Fruit fly (Drosophila melanogaster) whole organism, embryonic: ENCODE data around the gene vkg.
A peak's percentile ranks its signal among the peaks of the same experiment; 100 is the strongest.

Experiments used
- Atf3 ChIP-seq: fragments of 200-800 bp; sonication (Bioruptor generic); optimal IDR thresholded peaks from 3 replicates; lab custom pipeline; 2016; ENCODE audit warnings: missing biosample characterization, missing genetic modification characterization
- Blimp-1 ChIP-seq: fragments of 200-800 bp; sonication (Bioruptor generic); optimal IDR thresholded peaks from 3 replicates; lab custom pipeline; 2018; ENCODE audit warnings: missing biosample characterization, missing genetic modification characterization, mild to moderate bottlenecking, moderate library complexity, missing genetic modification reagents
- CG12155 ChIP-seq: fragments of 200-800 bp; sonication (Bioruptor generic); optimal IDR thresholded peaks from 3 replicates; lab custom pipeline; 2016; ENCODE audit warnings: missing biosample characterization, missing genetic modification characterization
- CG1233 ChIP-seq: fragments of 200-800 bp; sonication (Bioruptor generic); optimal IDR thresholded peaks from 4 replicates; lab custom pipeline; 2018; ENCODE audit warnings: missing biosample characterization, mild to moderate bottlenecking, missing genetic modification characterization
- CG13296 ChIP-seq: fragments of 200-800 bp; sonication (Bioruptor generic); optimal IDR thresholded peaks from 3 replicates; lab custom pipeline; 2018; ENCODE audit warnings: missing biosample characterization, mild to moderate bottlenecking, missing genetic modification characterization
- CG14050 ChIP-seq: fragments of 200-800 bp; sonication (Bioruptor generic); IDR thresholded peaks from 3 replicates; pipeline ENCODE4 v1.3.6; 2022; ENCODE audit warnings: missing biosample characterization, missing genetic modification characterization
- CG14441 ChIP-seq: fragments of 200-800 bp; sonication (Bioruptor generic); IDR thresholded peaks from 2 replicates; pipeline ENCODE4 v1.3.6; 2022; ENCODE audit warnings: missing biosample characterization, missing genetic modification characterization
- CG14710 ChIP-seq: fragments of 200-800 bp; sonication (Bioruptor generic); optimal IDR thresholded peaks from 3 replicates; lab custom pipeline; 2019; ENCODE audit warnings: missing biosample characterization, mild to moderate bottlenecking, missing genetic modification characterization, moderate library complexity
- CG15073 ChIP-seq: fragments of 200-800 bp; sonication (Bioruptor generic); optimal IDR thresholded peaks from 2 replicates; lab custom pipeline; 2016; ENCODE audit warnings: missing biosample characterization, missing genetic modification characterization
- CG1603 ChIP-seq: fragments of 200-800 bp; sonication (Bioruptor generic); optimal IDR thresholded peaks from 2 replicates; lab custom pipeline; 2019; ENCODE audit warnings: missing biosample characterization, mild to moderate bottlenecking, missing genetic modification characterization, moderate library complexity
- CG16779 ChIP-seq: fragments of 200-800 bp; sonication (Bioruptor generic); IDR thresholded peaks from 2 replicates; pipeline ENCODE4 v1.3.6; 2022; ENCODE audit warnings: missing biosample characterization, missing genetic modification characterization
- CG18262 ChIP-seq: fragments of 200-800 bp; optimal IDR thresholded peaks from 3 replicates; lab custom pipeline; 2019; ENCODE audit warnings: missing biosample characterization, mild to moderate bottlenecking, missing genetic modification characterization, moderate library complexity
- CG18619 ChIP-seq: fragments of 200-800 bp; sonication (Bioruptor generic); optimal IDR thresholded peaks from 3 replicates; lab custom pipeline; 2017; ENCODE audit warnings: missing biosample characterization, mild to moderate bottlenecking, missing genetic modification characterization
- CG33213 ChIP-seq: fragments of 200-800 bp; sonication (Bioruptor generic); optimal IDR thresholded peaks from 3 replicates; lab custom pipeline; 2016; ENCODE audit warnings: missing biosample characterization, missing genetic modification characterization
- CG34224 ChIP-seq: fragments of 200-800 bp; sonication (Bioruptor generic); IDR thresholded peaks from 3 replicates; pipeline ENCODE4 v1.3.6; 2022; ENCODE audit warnings: missing biosample characterization, missing genetic modification characterization; ENCODE audit not compliant: partially characterized antibody
- CG3995 ChIP-seq: fragments of 200-800 bp; sonication (Bioruptor generic); optimal IDR thresholded peaks from 3 replicates; lab custom pipeline; 2016; ENCODE audit warnings: missing biosample characterization, missing genetic modification characterization
- CG4360 ChIP-seq: fragments of 200-800 bp; sonication (Bioruptor generic); IDR thresholded peaks from 2 replicates; pipeline ENCODE4 v1.3.6; 2022; ENCODE audit warnings: missing biosample characterization, missing genetic modification characterization
- CG4854 ChIP-seq: fragments of 200-800 bp; sonication (Bioruptor generic); optimal IDR thresholded peaks from 2 replicates; lab custom pipeline; 2016; ENCODE audit warnings: missing biosample characterization, missing genetic modification characterization, inconsistent platforms
- CG7357 ChIP-seq: fragments of 200-800 bp; sonication (Bioruptor generic); IDR thresholded peaks from 3 replicates; pipeline ENCODE4 v1.3.6; 2022; ENCODE audit warnings: missing biosample characterization, missing genetic modification characterization
- CG7987 ChIP-seq: fragments of 200-800 bp; sonication (Bioruptor generic); optimal IDR thresholded peaks from 2 replicates; lab custom pipeline; 2018; ENCODE audit warnings: missing biosample characterization, mild to moderate bottlenecking, missing genetic modification characterization, moderate library complexity
- CG9215 ChIP-seq: fragments of 200-800 bp; sonication (Bioruptor generic); IDR thresholded peaks from 2 replicates; pipeline ENCODE4 v1.3.6; 2022; ENCODE audit warnings: missing biosample characterization, missing genetic modification characterization
- Camta ChIP-seq: fragments of 200-800 bp; sonication (Bioruptor generic); optimal IDR thresholded peaks from 2 replicates; lab custom pipeline; 2016; ENCODE audit warnings: missing biosample characterization, missing genetic modification characterization
- Chrac-16 ChIP-seq: fragments of 200-800 bp; sonication (Bioruptor generic); optimal IDR thresholded peaks from 3 replicates; lab custom pipeline; 2016; ENCODE audit warnings: missing biosample characterization, missing genetic modification characterization
- ERR ChIP-seq: fragments of 200-800 bp; sonication (Bioruptor generic); optimal IDR thresholded peaks from 2 replicates; lab custom pipeline; 2016; ENCODE audit warnings: missing biosample characterization, missing genetic modification characterization
- HmgD ChIP-seq: fragments of 200-800 bp; sonication (Bioruptor generic); optimal IDR thresholded peaks from 3 replicates; lab custom pipeline; 2016; ENCODE audit warnings: missing biosample characterization, missing genetic modification characterization
- Hmr ChIP-seq: fragments of 200-800 bp; sonication (Bioruptor generic); optimal IDR thresholded peaks from 3 replicates; lab custom pipeline; 2017; ENCODE audit warnings: mild to moderate bottlenecking, missing biosample characterization, missing genetic modification reagents, missing genetic modification characterization
- Hmx ChIP-seq: fragments of 200-800 bp; sonication (Bioruptor generic); optimal IDR thresholded peaks from 2 replicates; lab custom pipeline; 2016; ENCODE audit warnings: missing biosample characterization, missing genetic modification characterization
- NFAT ChIP-seq: fragments of 200-800 bp; sonication (Bioruptor generic); IDR thresholded peaks from 2 replicates; pipeline ENCODE4 v1.3.6; 2022; ENCODE audit warnings: missing biosample characterization, missing genetic modification characterization
- Oli ChIP-seq: fragments of 200-800 bp; sonication (Bioruptor generic); optimal IDR thresholded peaks from 2 replicates; lab custom pipeline; 2018; ENCODE audit warnings: missing biosample characterization, mild to moderate bottlenecking, missing genetic modification characterization, moderate library complexity
- PHDP ChIP-seq: fragments of 200-800 bp; sonication (Bioruptor generic); optimal IDR thresholded peaks from 3 replicates; lab custom pipeline; 2018; ENCODE audit warnings: missing biosample characterization, mild to moderate bottlenecking, missing genetic modification characterization, moderate library complexity
- Rfx ChIP-seq: fragments of 200-800 bp; sonication (Bioruptor generic); IDR thresholded peaks from 2 replicates; pipeline ENCODE4 v1.3.6; 2022; ENCODE audit warnings: missing biosample characterization, missing genetic modification characterization
- Rx ChIP-seq: fragments of 200-800 bp; sonication (Bioruptor generic); IDR thresholded peaks from 2 replicates; pipeline ENCODE4 v1.3.6; 2022; ENCODE audit warnings: missing biosample characterization, missing genetic modification characterization
- ab ChIP-seq: fragments of 200-800 bp; sonication (Bioruptor generic); optimal IDR thresholded peaks from 2 replicates; lab custom pipeline; 2016; ENCODE audit warnings: missing biosample characterization, missing genetic modification characterization
- ara ChIP-seq: fragments of 200-800 bp; sonication (Bioruptor generic); IDR thresholded peaks from 2 replicates; pipeline ENCODE4 v1.3.6; 2022; ENCODE audit warnings: missing biosample characterization, missing genetic modification characterization
- chm ChIP-seq: fragments of 200-800 bp; sonication (Bioruptor generic); IDR thresholded peaks from 2 replicates; pipeline ENCODE4 v1.3.6; 2022; ENCODE audit warnings: missing biosample characterization, missing genetic modification characterization
- corto ChIP-seq: fragments of 200-800 bp; sonication (Bioruptor generic); optimal IDR thresholded peaks from 2 replicates; lab custom pipeline; 2016; ENCODE audit warnings: missing biosample characterization, mild to moderate bottlenecking, missing genetic modification characterization, moderate library complexity
- crc ChIP-seq: fragments of 200-800 bp; sonication (Bioruptor generic); optimal IDR thresholded peaks from 2 replicates; lab custom pipeline; 2016; ENCODE audit warnings: missing biosample characterization, missing genetic modification characterization
- fru ChIP-seq: fragments of >200 bp; optimal IDR thresholded peaks from 2 replicates; lab custom pipeline; 2017
- ham ChIP-seq: fragments of 200-800 bp; sonication (Bioruptor generic); IDR thresholded peaks from 2 replicates; pipeline ENCODE4 v1.3.6; 2022; ENCODE audit warnings: missing biosample characterization, missing genetic modification characterization
- hbn ChIP-seq: fragments of 200-800 bp; sonication (Bioruptor generic); IDR thresholded peaks from 2 replicates; pipeline ENCODE4 v1.3.6; 2022; ENCODE audit warnings: missing biosample characterization, missing genetic modification characterization; ENCODE audit not compliant: partially characterized antibody
- hth ChIP-seq: fragments of >200 bp; optimal IDR thresholded peaks from 2 replicates; lab custom pipeline; 2017; ENCODE audit warnings: inconsistent platforms
- inv ChIP-seq: fragments of 200-800 bp; sonication (Bioruptor generic); IDR thresholded peaks from 2 replicates; pipeline ENCODE4 v1.3.6; 2022; ENCODE audit warnings: missing biosample characterization, missing genetic modification characterization; ENCODE audit not compliant: partially characterized antibody
- mam ChIP-seq: fragments of 200-800 bp; sonication (Bioruptor generic); optimal IDR thresholded peaks from 3 replicates; lab custom pipeline; 2016; ENCODE audit warnings: missing biosample characterization, missing genetic modification characterization
- nerfin-2 ChIP-seq: fragments of 200-800 bp; sonication (Bioruptor generic); IDR thresholded peaks from 2 replicates; pipeline ENCODE4 v1.3.6; 2022; ENCODE audit warnings: missing biosample characterization, missing genetic modification characterization; ENCODE audit not compliant: partially characterized antibody
- onecut ChIP-seq: fragments of 200-800 bp; sonication (Bioruptor generic); IDR thresholded peaks from 2 replicates; pipeline ENCODE4 v1.3.6; 2022; ENCODE audit warnings: missing biosample characterization, missing genetic modification characterization
- p53 ChIP-seq: fragments of 200-800 bp; sonication (Bioruptor generic); optimal IDR thresholded peaks from 2 replicates; lab custom pipeline; 2016; ENCODE audit warnings: missing biosample characterization, missing genetic modification characterization
- sens ChIP-seq: fragments of 200-800 bp; sonication (Bioruptor generic); peaks from one replicate; lab custom pipeline; 2016; ENCODE audit warnings: missing biosample characterization, missing genetic modification characterization
- slou ChIP-seq: fragments of 200-800 bp; sonication (Bioruptor generic); optimal IDR thresholded peaks from 3 replicates; lab custom pipeline; 2016; ENCODE audit warnings: missing biosample characterization, missing genetic modification characterization
- sug ChIP-seq: fragments of 200-800 bp; optimal IDR thresholded peaks from 2 replicates; lab custom pipeline; 2019; ENCODE audit warnings: missing biosample characterization, mild to moderate bottlenecking, missing genetic modification characterization, moderate library complexity
- twi ChIP-seq: fragments of 200-800 bp; optimal IDR thresholded peaks from 2 replicates; lab custom pipeline; 2019; ENCODE audit warnings: missing biosample characterization, mild to moderate bottlenecking, missing genetic modification characterization, moderate library complexity
- zen ChIP-seq: fragments of 200-800 bp; sonication (Bioruptor generic); optimal IDR thresholded peaks from 3 replicates; lab custom pipeline; 2018; ENCODE audit warnings: missing biosample characterization, mild to moderate bottlenecking, missing genetic modification characterization, moderate library complexity
- zen2 ChIP-seq: fragments of 200-800 bp; sonication (Bioruptor generic); IDR thresholded peaks from 3 replicates; pipeline ENCODE4 v1.3.6; 2022; ENCODE audit warnings: missing biosample characterization, missing genetic modification characterization; ENCODE audit not compliant: partially characterized antibody

The vkg gene

dm6 chr2L:4973731-4974415 is 54.1 kb downstream of the vkg start, which contains the start of gene mRpL28 (continued):
- TF ChIP-seq CG1233 (GFP tag; lab: Kevin White, UChicago) (no peak), inv (GFP tag; lab: Robert Waterston, UW) (peak; percentile 19; the same call in 1 of the 2 replicates), chm (peak; percentile 20; the same call in 1 of the 2 replicates), ERR (GFP tag; lab: Kevin White, UChicago) (no peak), CG34224 (GFP tag; lab: Robert Waterston, UW) (peak; percentile 71), slou (no peak), CG13296 (GFP tag; lab: Kevin White, UChicago) (no peak), fru (lab: Kevin White, UChicago) (no peak), CG12155 (GFP tag; lab: Kevin White, UChicago) (no peak), sug (tag; lab: Kevin White, UChicago) (peak; percentile 48), Atf3 (GFP tag; lab: Kevin White, UChicago) (no peak), Oli (tag; lab: Kevin White, UChicago) (no peak), CG18619 (GFP tag; lab: Kevin White, UChicago) (no peak), CG7987 (GFP tag; lab: Kevin White, UChicago) (no peak), Blimp-1 (GFP tag; lab: Kevin White, UChicago) (no peak), nerfin-2 (GFP tag; lab: Robert Waterston, UW) (no peak), CG4854 (no peak), hbn (GFP tag; lab: Robert Waterston, UW) (no peak), PHDP (peak; percentile 18), mam (no peak), zen (no peak), CG7357 (GFP tag; lab: Robert Waterston, UW) (no peak), CG16779 (GFP tag; lab: Robert Waterston, UW) (no peak), CG9215 (no peak), CG14050 (GFP tag; lab: Robert Waterston, UW) (no peak), Chrac-16 (GFP tag; lab: Kevin White, UChicago) (no peak), ham (GFP tag; lab: Robert Waterston, UW) (no peak), CG33213 (no peak), Hmr (no peak), CG4360 (GFP tag; lab: Robert Waterston, UW) (no peak), hth (no peak), zen2 (GFP tag; lab: Robert Waterston, UW) (no peak; the same call in 2 of the 3 replicates), p53 (no peak), CG14710 (tag; lab: Kevin White, UChicago) (peak; percentile 31), ab (GFP tag; lab: Kevin White, UChicago) (no peak), crc (GFP tag; lab: Kevin White, UChicago) (no peak), sens (peak; percentile 87), HmgD (GFP tag; lab: Kevin White, UChicago) (no peak), twi (tag; lab: Kevin White, UChicago) (no peak), Hmx (GFP tag; lab: Kevin White, UChicago) (no peak), CG18262 (no peak), CG3995 (peak; percentile 29), Camta (GFP tag; lab: Kevin White, UChicago) (no peak), CG14441 (GFP tag; lab: Robert Waterston, UW) (no peak), NFAT (no peak), Rfx (GFP tag; lab: Robert Waterston, UW) (no peak), CG15073 (GFP tag; lab: Kevin White, UChicago) (no peak), ara (no peak), onecut (GFP tag; lab: Robert Waterston, UW) (no peak), CG1603 (tag; lab: Kevin White, UChicago) (peak; percentile 42), corto (GFP tag; lab: Kevin White, UChicago) (no peak), Rx (GFP tag; lab: Robert Waterston, UW) (no peak)
